Worm (Caenorhabditis elegans): ENCODE measurements around the gene ZK688.10.

DNA sequence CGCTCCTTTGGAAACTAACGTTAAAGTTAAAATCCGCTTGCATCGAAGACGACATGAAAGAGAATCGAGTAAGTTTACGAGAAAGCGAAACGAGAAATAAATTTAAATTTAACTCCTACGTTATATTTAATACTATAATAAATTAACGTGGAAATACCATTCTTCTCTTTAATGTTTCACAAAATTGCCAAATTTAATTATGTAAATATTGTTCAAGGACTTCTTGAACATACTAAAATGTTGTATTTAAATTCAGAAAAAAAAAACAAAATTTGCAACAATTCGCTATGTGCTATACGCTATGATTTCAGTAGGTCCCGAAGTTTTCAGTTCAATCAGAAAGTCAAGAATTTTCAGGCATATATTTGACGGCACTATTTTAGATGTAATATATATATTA is at the start of gene ZK688.10:
- TF ChIP-seq T22C8.4 (GFP tag; IDR thresholded peaks at IDR 0.05) (no peak), cog-1 (tag; optimal IDR thresholded peaks at IDR 0.05) (no peak), ref-1 (GFP tag; conservative IDR thresholded peaks at IDR 0.05) (no peak), ztf-23 (GFP tag; IDR thresholded peaks at IDR 0.05) (no peak), flt-1 (GFP tag; IDR thresholded peaks at IDR 0.05) (no peak), ztf-29 (GFP tag; IDR thresholded peaks at IDR 0.05) (no peak), klf-2 (GFP tag; conservative IDR thresholded peaks at IDR 0.05) (no peak), tab-1 (GFP tag; IDR thresholded peaks at IDR 0.05) (no peak)

Data from whole organism, midembryonic.